Fruit fly (Drosophila melanogaster) whole organism, prepupa: ENCODE results near the gene betaTub85D.

Source experiments
- CG11762 ChIP-seq: fragments of 200-800 bp; sonication (Bioruptor generic); optimal IDR thresholded peaks from 3 replicates; lab custom pipeline; 2016; ENCODE audit warnings: missing biosample characterization, missing genetic modification characterization; ENCODE audit not compliant: insufficient read depth
- CG1621 ChIP-seq: fragments of 200-800 bp; sonication (Bioruptor generic); optimal IDR thresholded peaks from 3 replicates; lab custom pipeline; 2018; ENCODE audit warnings: missing biosample characterization, mild to moderate bottlenecking, missing genetic modification characterization
- CG6163 ChIP-seq: fragments of 200-800 bp; sonication (Bioruptor generic); IDR thresholded peaks from 3 replicates; pipeline ENCODE4 v1.3.6; 2022; ENCODE audit warnings: missing biosample characterization, missing genetic modification characterization

- TF ChIP-seq CG1621 (tag; lab: Kevin White, UChicago) (no peak), CG6163 (GFP tag; lab: Robert Waterston, UW) (no peak), CG11762 (no peak)
These were observed 17.2 kb upstream of the betaTub85D start for dm6 chr3R:9427328-9427727.
